Fruit fly (Drosophila melanogaster) whole organism, prepupa: Measurements from ENCODE around the gene CG18747.
A peak's percentile ranks its signal among the peaks of the same experiment; 100 is the strongest.

Experiments used
- Blimp-1 ChIP-seq: fragments of 200-800 bp; sonication (Bioruptor generic); optimal IDR thresholded peaks from 3 replicates; lab custom pipeline; 2017; ENCODE audit warnings: missing biosample characterization, missing genetic modification characterization, mild to moderate bottlenecking, moderate library complexity, missing genetic modification reagents
- CG15336 ChIP-seq: fragments of 200-800 bp; sonication (Bioruptor generic); IDR thresholded peaks from 2 replicates; pipeline ENCODE4 v1.3.6; 2022; ENCODE audit warnings: missing biosample characterization, missing genetic modification characterization
- CG32006 ChIP-seq: fragments of 200-800 bp; sonication (Bioruptor generic); optimal IDR thresholded peaks from 3 replicates; lab custom pipeline; 2017; ENCODE audit warnings: missing biosample characterization, mild to moderate bottlenecking, missing genetic modification characterization
- CG6808 ChIP-seq: fragments of 200-800 bp; sonication (Bioruptor generic); optimal IDR thresholded peaks from 3 replicates; lab custom pipeline; 2017; ENCODE audit warnings: missing biosample characterization, missing genetic modification characterization, mild to moderate bottlenecking, moderate library complexity, missing genetic modification reagents
- Eip78C ChIP-seq: fragments of 200-800 bp; sonication (Bioruptor generic); peaks from one replicate; lab custom pipeline; 2016; ENCODE audit warnings: missing biosample characterization, missing genetic modification characterization
- Lpt ChIP-seq: fragments of 200-800 bp; sonication (Bioruptor generic); optimal IDR thresholded peaks from 3 replicates; lab custom pipeline; 2016; ENCODE audit warnings: missing biosample characterization, missing genetic modification characterization
- OdsH ChIP-seq: fragments of 200-800 bp; sonication (Bioruptor generic); optimal IDR thresholded peaks from 3 replicates; lab custom pipeline; 2016; ENCODE audit warnings: missing biosample characterization, missing genetic modification characterization
- cyc ChIP-seq: fragments of 200-800 bp; sonication (Bioruptor generic); optimal IDR thresholded peaks from 3 replicates; lab custom pipeline; 2016; ENCODE audit warnings: missing biosample characterization, missing genetic modification characterization
- svp ChIP-seq: fragments of 200-800 bp; sonication (Bioruptor generic); peaks from one replicate; lab custom pipeline; 2016; ENCODE audit warnings: missing biosample characterization, missing genetic modification characterization

DNA sequence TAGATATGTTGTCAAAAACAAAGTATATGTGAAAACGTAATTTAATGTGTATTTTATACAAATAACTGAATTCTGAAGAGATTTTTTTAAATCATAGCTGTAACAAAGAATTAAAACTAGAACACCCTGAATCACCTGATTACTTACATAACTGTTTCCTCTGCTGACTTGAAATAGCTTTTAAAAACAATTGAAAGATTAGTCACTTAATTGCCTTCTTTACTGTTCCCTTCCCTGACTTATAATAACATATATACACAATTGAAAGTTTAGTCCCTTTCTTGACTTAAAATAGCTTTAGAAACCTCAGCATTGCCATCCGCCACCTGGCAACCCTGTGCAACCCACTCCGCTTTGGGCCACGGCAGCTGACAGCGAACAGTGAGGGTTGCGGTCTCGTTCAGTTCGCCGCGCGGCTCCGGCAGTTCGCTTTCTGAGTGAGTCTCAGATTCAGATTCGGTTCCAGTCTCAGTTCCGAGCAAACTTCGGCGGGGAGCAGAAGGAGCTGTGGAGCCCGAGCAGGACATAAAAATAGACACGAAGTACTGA, 30.8 kb upstream of the CG18747 start, which contains the start of gene CG34384:
- TF ChIP-seq svp (GFP tag; lab: Kevin White, UChicago) (peak; percentile 82), OdsH (peak; percentile 39), Lpt (GFP tag; lab: Kevin White, UChicago) (no peak), Blimp-1 (GFP tag; lab: Kevin White, UChicago) (peak; percentile 9), cyc (GFP tag; lab: Kevin White, UChicago) (peak; percentile 27), CG15336 (GFP tag; lab: Robert Waterston, UW) (no peak), CG32006 (GFP tag; lab: Kevin White, UChicago) (peak; percentile 57), CG6808 (GFP tag; lab: Kevin White, UChicago) (peak; percentile 68), Eip78C (peak; percentile 82)
